Fruit fly (Drosophila melanogaster) whole organism: ENCODE measurements around the gene CG42656.
A peak's percentile ranks its signal among the peaks of the same experiment; 100 is the strongest.

Source experiments
- Dll ChIP-seq: fragments of >200 bp; optimal IDR thresholded peaks from 2 replicates; lab custom pipeline; 2017
- EcR ChIP-seq, 2 experiments: fragments of >200 bp; optimal IDR thresholded peaks; 2 replicates each; lab custom pipeline; 2017; ENCODE audit warnings: missing biosample characterization in 2 of 2, missing genetic modification characterization in 2 of 2, missing genetic modification reagents in 2 of 2
- pan ChIP-seq: fragments of >200 bp; optimal IDR thresholded peaks from 2 replicates; lab custom pipeline; 2017
- psq ChIP-seq: fragments of >200 bp; optimal IDR thresholded peaks from 2 replicates; lab custom pipeline; 2017
- usp ChIP-seq: fragments of >200 bp; optimal IDR thresholded peaks from 2 replicates; lab custom pipeline; 2017; ENCODE audit warnings: missing biosample characterization, missing genetic modification characterization, mixed read lengths

DNA sequence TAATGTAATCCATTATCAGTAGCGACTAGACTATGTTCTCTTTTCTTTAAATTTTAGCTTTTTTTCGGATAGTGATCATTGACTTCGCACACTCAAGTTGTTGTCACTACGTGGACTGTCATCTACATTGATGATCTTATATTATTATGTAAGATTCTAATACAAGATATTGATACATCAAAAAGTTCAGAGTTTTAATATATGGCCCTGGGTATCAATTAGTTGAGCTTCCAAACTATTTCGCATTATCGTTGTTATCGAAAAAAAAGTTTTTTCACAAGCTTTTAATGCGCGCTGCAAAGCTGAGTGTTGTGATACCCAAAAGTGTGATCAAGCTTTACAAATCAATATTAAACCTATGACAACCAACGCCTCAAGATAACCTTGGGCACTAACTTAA is 972 bp downstream of the CG42656 start:
- TF ChIP-seq usp (GFP tag; lab: Kevin White, UChicago): no peak
- no peak for TF ChIP-seq EcR (GFP tag; optimal IDR thresholded peaks at IDR 0.05; lab: Kevin White, UChicago)
- TF ChIP-seq Dll (lab: Kevin White, UChicago): no peak
- no peak for TF ChIP-seq psq (lab: Kevin White, UChicago)
- peak; percentile 9 for TF ChIP-seq pan (lab: Kevin White, UChicago)
